Fruit fly (Drosophila melanogaster): ENCODE data around the gene Tim9a.

DNA sequence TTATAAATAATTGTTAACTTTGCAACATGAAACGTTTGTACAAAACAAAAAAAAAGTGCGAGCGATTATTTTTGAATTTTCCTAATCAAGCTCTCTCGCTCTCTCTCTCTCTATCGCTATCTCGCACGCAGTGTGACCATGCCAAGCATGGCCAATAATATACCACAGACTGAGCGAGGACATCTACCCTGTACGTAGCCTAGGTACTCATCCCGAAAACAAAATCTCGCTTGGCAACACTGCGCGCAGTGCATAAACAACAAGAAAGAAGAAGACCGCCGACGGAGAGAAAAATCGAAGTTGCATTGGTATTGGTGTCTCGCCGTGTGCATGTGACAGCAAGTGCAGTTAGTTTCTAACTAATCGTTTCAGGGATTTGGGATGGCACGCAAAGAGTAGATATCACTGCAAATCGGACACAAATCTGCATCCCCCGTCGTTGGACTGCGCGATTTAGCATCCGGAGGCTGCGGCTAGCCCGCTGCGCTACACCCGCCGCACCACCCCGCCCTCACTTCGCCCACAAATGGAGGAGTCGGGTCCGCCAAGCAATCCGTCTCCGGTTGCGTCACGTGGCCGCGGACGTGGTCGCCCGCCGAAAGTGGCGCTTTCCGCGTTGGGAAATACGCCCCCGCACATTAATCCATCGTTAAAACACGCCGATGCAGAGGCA, 28.1 kb downstream of the Tim9a start, which contains the start of the genes CG1998 and Set2:
- TF ChIP-seq CG30403 (GFP tag; optimal IDR thresholded peaks at IDR 0.05) (no peak), CG15696 (tag; optimal IDR thresholded peaks at IDR 0.05) (no peak), h (optimal IDR thresholded peaks at IDR 0.05) (no peak), CG6813 (GFP tag; optimal IDR thresholded peaks at IDR 0.05) (no peak)
